Worm (Caenorhabditis elegans): Measurements from ENCODE around the gene kbp-1.

The kbp-1 gene

ce11 chrIII:6903056-6903977, 33.9 kb downstream of the kbp-1 start, which contains the start of the genes brc-2 and T07E3.3:
brc-2 (minus strand) TSS chrIII:6903106.
T07E3.3 (plus strand) TSS chrIII:6903877.
- TF ChIP-seq tbx-2 (tag; optimal IDR thresholded peaks at IDR 0.05) (no peak), ceh-14 (tag; optimal IDR thresholded peaks at IDR 0.05) (no peak), unc-42 (tag; optimal IDR thresholded peaks at IDR 0.05) (peak; percentile 63), mec-3 (tag; optimal IDR thresholded peaks at IDR 0.05; ENCODE audit: borderline replicate concordance) (no peak), syd-9 (tag; optimal IDR thresholded peaks at IDR 0.05) (no peak)

ce11 chrIII:6904468-6904867, 35.0 kb downstream of the kbp-1 start:
- no peak for TF ChIP-seq gmeb-2 (tag; optimal IDR thresholded peaks at IDR 0.05)
- TF ChIP-seq pha-2 (tag; optimal IDR thresholded peaks at IDR 0.05), result no peak

DNA sequence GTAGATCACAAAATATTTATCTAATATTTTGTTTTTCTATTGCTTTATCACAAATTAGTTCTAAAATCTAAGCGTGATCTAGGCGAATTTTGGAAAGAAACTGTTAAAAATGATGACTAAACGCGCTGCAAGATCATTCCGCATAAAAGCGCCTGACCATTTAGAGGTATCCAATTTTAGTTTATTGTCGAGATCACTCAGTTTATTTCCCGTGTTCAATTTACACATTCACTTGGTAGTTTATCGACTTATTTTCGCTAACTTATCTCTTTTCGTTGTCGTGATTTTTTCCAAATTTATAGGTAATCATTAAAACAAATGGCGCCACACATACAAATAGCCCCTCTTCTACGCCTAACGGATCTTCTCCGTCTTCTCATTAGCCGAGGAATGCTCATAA, 37.0 kb downstream of the kbp-1 start, which contains the start of gene T07E3.2:
Gene T07E3.2, plus strand, starts transcription at position 301 of the 400 bp plus-strand sequence.
- TF ChIP-seq Y22D7AL.16 (tag; optimal IDR thresholded peaks at IDR 0.05) (no peak), elt-4 (tag; optimal IDR thresholded peaks at IDR 0.05) (no peak), hlh-13 (GFP tag; optimal IDR thresholded peaks at IDR 0.05) (no peak), pqm-1 (tag; optimal IDR thresholded peaks at IDR 0.05) (no peak), sox-2 (GFP tag; IDR thresholded peaks at IDR 0.05) (no peak), C08G9.2 (tag; optimal IDR thresholded peaks at IDR 0.05) (no peak), ceh-24 (tag; optimal IDR thresholded peaks at IDR 0.05) (no peak), ref-2 (tag; optimal IDR thresholded peaks at IDR 0.05) (no peak), unc-86 (tag; optimal IDR thresholded peaks at IDR 0.05) (no peak), tbx-7 (tag; optimal IDR thresholded peaks at IDR 0.05) (no peak), ztf-16 (tag; optimal IDR thresholded peaks at IDR 0.05) (no peak), ets-4 (tag; optimal IDR thresholded peaks at IDR 0.05) (no peak), F13H6.1 (tag; optimal IDR thresholded peaks at IDR 0.05) (no peak), npax-4 (tag; optimal IDR thresholded peaks at IDR 0.05) (no peak), C38D4.7 (GFP tag; optimal IDR thresholded peaks at IDR 0.05) (no peak)

- TF ChIP-seq ceh-19 (GFP tag; optimal IDR thresholded peaks at IDR 0.05), result no peak
- TF ChIP-seq ama-1 (optimal IDR thresholded peaks at IDR 0.05), result no peak
Observed at ce11 chrIII:6912381-6912780, 42.9 kb downstream of the kbp-1 start, which contains the start of gene pdf-1. pdf-1 (minus strand) TSS chrIII:6912481.

- TF ChIP-seq unc-42 (tag; optimal IDR thresholded peaks at IDR 0.05) (peak; percentile 69), che-1 (tag; optimal IDR thresholded peaks at IDR 0.05) (no peak)
Observed at ce11 chrIII:6914840-6915239, 45.4 kb downstream of the kbp-1 start.

All from whole organism, late embryonic.